Worm (Caenorhabditis elegans) whole organism, L3 larva: ENCODE measurements around the gene atl-1.

Experiments
- R02D3.7 ChIP-seq: fragments of 150-350 bp; optimal IDR thresholded peaks from 2 replicates; lab custom pipeline; 2014; ENCODE audit warnings: missing biosample characterization, missing genetic modification characterization
- ZK546.5 ChIP-seq: sonication (generic microtip); optimal IDR thresholded peaks from 2 replicates; lab custom pipeline; 2017; ENCODE audit warnings: missing biosample characterization, missing genetic modification characterization
- aly-2 ChIP-seq: fragments of 150-350 bp; optimal IDR thresholded peaks from 2 replicates; lab custom pipeline; 2014; ENCODE audit warnings: missing biosample characterization, missing genetic modification characterization
- ama-1 ChIP-seq: fragments of 150-350 bp; optimal IDR thresholded peaks from 2 replicates; lab custom pipeline; 2018
- ceh-16 ChIP-seq: sonication (generic microtip); optimal IDR thresholded peaks from 2 replicates; lab custom pipeline; 2017; ENCODE audit warnings: missing biosample characterization, missing genetic modification characterization
- ceh-28 ChIP-seq: fragments of 150-350 bp; optimal IDR thresholded peaks from 2 replicates; lab custom pipeline; 2014; ENCODE audit warnings: missing biosample characterization, missing genetic modification reagents, missing genetic modification characterization
- ceh-82 ChIP-seq: fragments of 150-350 bp; optimal IDR thresholded peaks from 2 replicates; lab custom pipeline; 2014; ENCODE audit warnings: missing biosample characterization, missing genetic modification characterization
- egl-27 ChIP-seq: sonication (generic microtip); optimal IDR thresholded peaks from 4 replicates; lab custom pipeline; 2017; ENCODE audit warnings: missing biosample characterization, missing genetic modification reagents, missing genetic modification characterization
- egl-5 ChIP-seq: fragments of 150-350 bp; optimal IDR thresholded peaks from 2 replicates; lab custom pipeline; 2017; ENCODE audit warnings: missing biosample characterization, missing genetic modification reagents, missing genetic modification characterization, inconsistent platforms
- elt-2 ChIP-seq: sonication (generic microtip); optimal IDR thresholded peaks from 2 replicates; lab custom pipeline; 2016; ENCODE audit warnings: missing genetic modification reagents, mild to moderate bottlenecking, missing genetic modification characterization, missing compliant biosample characterization
- elt-3 ChIP-seq, 3 experiments: fragments of 150-350 bp in 1 of 3; sonication (generic microtip) in 2 of 3; optimal IDR thresholded peaks; 2 replicates in 2 of 3; 4 replicates in 1 of 3; lab custom pipeline; 2014 to 2017; ENCODE audit warnings: missing biosample characterization in 3 of 3, missing genetic modification characterization in 3 of 3
- fkh-10 ChIP-seq: sonication (generic microtip); optimal IDR thresholded peaks from 2 replicates; lab custom pipeline; 2017; ENCODE audit warnings: missing biosample characterization, missing genetic modification reagents, missing genetic modification characterization
- fos-1 ChIP-seq: fragments of 150-350 bp; optimal IDR thresholded peaks from 2 replicates; lab custom pipeline; 2014; ENCODE audit warnings: missing biosample characterization, missing genetic modification characterization
- jun-1 ChIP-seq: fragments of 150-350 bp; optimal IDR thresholded peaks from 2 replicates; lab custom pipeline; 2014; ENCODE audit warnings: missing biosample characterization, missing genetic modification reagents, missing genetic modification characterization
- lin-15B ChIP-seq: fragments of 150-350 bp; optimal IDR thresholded peaks from 2 replicates; lab custom pipeline; 2014; ENCODE audit warnings: missing biosample characterization, missing genetic modification characterization
- lin-39 ChIP-seq: fragments of 150-350 bp; optimal IDR thresholded peaks from 2 replicates; lab custom pipeline; 2018; ENCODE audit warnings: missing biosample characterization, missing genetic modification reagents, missing genetic modification characterization
- lsy-12 ChIP-seq: sonication (generic microtip); optimal IDR thresholded peaks from 2 replicates; lab custom pipeline; 2016; ENCODE audit warnings: mild to moderate bottlenecking, missing genetic modification characterization, missing compliant biosample characterization
- mdl-1 ChIP-seq: fragments of 150-350 bp; optimal IDR thresholded peaks from 2 replicates; lab custom pipeline; 2014; ENCODE audit warnings: missing biosample characterization, missing genetic modification characterization
- nfya-1 ChIP-seq: sonication (generic microtip); optimal IDR thresholded peaks from 2 replicates; lab custom pipeline; 2017; ENCODE audit warnings: missing genetic modification characterization, mild to moderate bottlenecking, missing compliant biosample characterization, antibody characterized with exemption, moderate library complexity; ENCODE audit not compliant: insufficient read depth
- nhr-11 ChIP-seq: fragments of 150-350 bp; optimal IDR thresholded peaks from 2 replicates; lab custom pipeline; 2014; ENCODE audit warnings: missing biosample characterization, missing genetic modification characterization
- nhr-12 ChIP-seq: fragments of 150-350 bp; optimal IDR thresholded peaks from 2 replicates; lab custom pipeline; 2014; ENCODE audit warnings: missing biosample characterization, missing genetic modification characterization
- nhr-23 ChIP-seq: fragments of 150-350 bp; optimal IDR thresholded peaks from 2 replicates; lab custom pipeline; 2014; ENCODE audit warnings: missing biosample characterization, missing genetic modification reagents, missing genetic modification characterization
- nhr-237 ChIP-seq: fragments of 150-350 bp; optimal IDR thresholded peaks from 2 replicates; lab custom pipeline; 2014; ENCODE audit warnings: missing biosample characterization, missing genetic modification characterization
- nhr-25 ChIP-seq: sonication (generic microtip); optimal IDR thresholded peaks from 2 replicates; lab custom pipeline; 2017; ENCODE audit warnings: missing biosample characterization, missing genetic modification characterization
- nhr-43 ChIP-seq: sonication (generic microtip); optimal IDR thresholded peaks from 2 replicates; lab custom pipeline; 2016; ENCODE audit warnings: mild to moderate bottlenecking, missing genetic modification characterization, missing compliant biosample characterization; ENCODE audit not compliant: poor library complexity, severe bottlenecking
- nhr-67 ChIP-seq: fragments of 150-350 bp; optimal IDR thresholded peaks from 2 replicates; lab custom pipeline; 2014; ENCODE audit warnings: missing biosample characterization, missing genetic modification characterization
- nhr-76 ChIP-seq: fragments of 150-350 bp; sonication (generic microtip); optimal IDR thresholded peaks from 5 replicates; lab custom pipeline; 2014; ENCODE audit warnings: missing biosample characterization, missing genetic modification characterization
- nhr-77 ChIP-seq: fragments of 150-350 bp; optimal IDR thresholded peaks from 2 replicates; lab custom pipeline; 2014; ENCODE audit warnings: missing biosample characterization, missing genetic modification characterization
- pqm-1 ChIP-seq: fragments of 150-350 bp; optimal IDR thresholded peaks from 2 replicates; lab custom pipeline; 2017; ENCODE audit warnings: missing biosample characterization, missing genetic modification characterization, inconsistent platforms
- sea-2 ChIP-seq: fragments of 150-350 bp; sonication (generic microtip); optimal IDR thresholded peaks from 4 replicates; lab custom pipeline; 2014; ENCODE audit warnings: missing biosample characterization, missing genetic modification reagents, missing genetic modification characterization
- skn-1 ChIP-seq: fragments of 150-350 bp; optimal IDR thresholded peaks from 2 replicates; lab custom pipeline; 2014; ENCODE audit warnings: missing biosample characterization, missing genetic modification characterization
- unc-39 ChIP-seq: sonication (generic microtip); optimal IDR thresholded peaks from 4 replicates; lab custom pipeline; 2017; ENCODE audit warnings: missing biosample characterization, missing genetic modification characterization
- unc-62 ChIP-seq: fragments of 150-350 bp; sonication (generic microtip); optimal IDR thresholded peaks from 4 replicates; lab custom pipeline; 2014; ENCODE audit warnings: missing biosample characterization, missing genetic modification reagents, missing genetic modification characterization
- zag-1 ChIP-seq: fragments of 150-350 bp; optimal IDR thresholded peaks from 2 replicates; lab custom pipeline; 2014; ENCODE audit warnings: missing biosample characterization, missing genetic modification characterization
- ztf-4 ChIP-seq: fragments of 150-350 bp; optimal IDR thresholded peaks from 2 replicates; lab custom pipeline; 2014; ENCODE audit warnings: missing biosample characterization, missing genetic modification characterization

Gene atl-1

ce11 chrV:9651294-9651693 lies 5.9 kb upstream of the atl-1 start, which contains the start of gene T06E4.21:
Gene T06E4.21 (plus strand): TSS chrV:9651594.
- TF ChIP-seq jun-1 (tag; lab: Kevin White, UChicago) (no peak), nfya-1 (tag; lab: Kevin White, UChicago) (no peak), pqm-1 (no peak), nhr-67 (tag; lab: Kevin White, UChicago) (no peak), fkh-10 (GFP tag; lab: Kevin White, UChicago) (no peak), nhr-25 (tag; lab: Kevin White, UChicago) (no peak), nhr-76 (tag; lab: Kevin White, UChicago) (no peak), elt-2 (tag; lab: Kevin White, UChicago) (no peak), sea-2 (GFP tag; lab: Kevin White, UChicago) (no peak), nhr-237 (tag; lab: Kevin White, UChicago) (no peak), nhr-11 (tag; lab: Kevin White, UChicago) (no peak), lsy-12 (no peak), egl-5 (no peak)

DNA sequence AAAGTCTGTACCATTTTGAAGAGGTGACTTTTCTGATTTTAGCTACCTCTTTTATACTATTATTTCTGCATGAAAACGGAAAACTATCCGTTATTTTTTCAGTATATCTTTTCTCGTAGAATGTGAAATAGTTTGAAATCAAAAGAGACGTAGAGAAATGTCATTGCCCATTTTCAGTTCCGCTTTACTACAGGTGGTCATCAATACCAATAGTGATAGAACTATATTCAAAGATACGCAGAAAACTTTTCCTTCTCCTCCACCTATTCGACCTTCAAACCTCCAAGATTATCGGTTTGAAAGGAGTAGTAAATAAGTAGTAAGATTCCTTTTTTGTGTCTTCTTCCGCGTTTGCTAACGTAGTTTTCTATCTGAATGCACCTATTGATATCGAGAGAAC lies 12.1 kb downstream of the atl-1 start, which contains the start of gene col-147:
col-147 (minus strand) TSS at position 26 of the 400 bp plus-strand sequence.
- TF ChIP-seq ceh-16 (tag; lab: Kevin White, UChicago): no peak
- TF ChIP-seq mdl-1: no peak
- no peak for TF ChIP-seq fos-1 (tag; lab: Kevin White, UChicago)
- TF ChIP-seq nfya-1 (tag; lab: Kevin White, UChicago): no peak
- TF ChIP-seq ZK546.5 (tag; lab: Kevin White, UChicago): no peak
- no peak for TF ChIP-seq elt-2 (tag; lab: Kevin White, UChicago)
- no peak for TF ChIP-seq ceh-28
- TF ChIP-seq nhr-25 (tag; lab: Kevin White, UChicago): peak; percentile 39
- TF ChIP-seq ztf-4: no peak
- TF ChIP-seq lsy-12: no peak
- TF ChIP-seq lin-15B: no peak
- TF ChIP-seq nhr-23 (tag; lab: Kevin White, UChicago): peak; percentile 44
- TF ChIP-seq unc-62 (GFP tag; lab: Kevin White, UChicago): no peak
- no peak for TF ChIP-seq ceh-82 (tag; lab: Kevin White, UChicago)
- TF ChIP-seq, all 47 proteins: peak for 2

- no peak for TF ChIP-seq elt-3 (tag; optimal IDR thresholded peaks at IDR 0.05; lab: Kevin White, UChicago)
- no peak for TF ChIP-seq unc-39 (tag; lab: Kevin White, UChicago)
- no peak for TF ChIP-seq lin-15B
- no peak for TF ChIP-seq egl-27 (tag; lab: Kevin White, UChicago)
- no peak for TF ChIP-seq nhr-25 (tag; lab: Kevin White, UChicago)
- no peak for TF ChIP-seq R02D3.7 (tag; lab: Kevin White, UChicago)
- no peak for TF ChIP-seq ceh-82 (tag; lab: Kevin White, UChicago)
- TF ChIP-seq elt-2 (tag; lab: Kevin White, UChicago): no peak
- no peak for TF ChIP-seq nhr-43 (tag; lab: Kevin White, UChicago)
- TF ChIP-seq fos-1 (tag; lab: Kevin White, UChicago): no peak
- no peak for TF ChIP-seq ZK546.5 (tag; lab: Kevin White, UChicago)
- no peak for TF ChIP-seq ceh-28
- TF ChIP-seq aly-2 (tag; lab: Kevin White, UChicago): no peak
- TF ChIP-seq sea-2 (GFP tag; lab: Kevin White, UChicago): no peak
- no peak for TF ChIP-seq ama-1 (lab: Kevin White, UChicago)
- TF ChIP-seq fkh-10 (GFP tag; lab: Kevin White, UChicago): no peak
- no peak for TF ChIP-seq jun-1 (tag; lab: Kevin White, UChicago)
- TF ChIP-seq nhr-76 (tag; lab: Kevin White, UChicago): no peak
Measured at ce11 chrV:9632348-9632747, 13.0 kb downstream of the atl-1 start.

- TF ChIP-seq pqm-1 (no peak), nhr-25 (tag; lab: Kevin White, UChicago) (no peak), ceh-28 (no peak), egl-27 (tag; lab: Kevin White, UChicago) (no peak), lsy-12 (no peak), aly-2 (tag; lab: Kevin White, UChicago) (no peak), zag-1 (tag; lab: Kevin White, UChicago) (no peak), egl-5 (no peak), nhr-23 (tag; lab: Kevin White, UChicago) (no peak), skn-1 (tag; lab: Kevin White, UChicago) (no peak), ceh-82 (tag; lab: Kevin White, UChicago) (no peak), nhr-12 (tag; lab: Kevin White, UChicago) (no peak), unc-39 (tag; lab: Kevin White, UChicago) (no peak), lin-39 (tag; lab: Kevin White, UChicago) (no peak), nhr-77 (tag; lab: Kevin White, UChicago) (no peak)
Measured at ce11 chrV:9630944-9631343, 14.5 kb downstream of the atl-1 start, which contains the start of gene T06E4.5. Gene T06E4.5 (plus strand): TSS chrV:9631244.
